Fruit fly (Drosophila melanogaster): ENCODE measurements around the gene Stt3B.

Stt3B gene

DNA sequence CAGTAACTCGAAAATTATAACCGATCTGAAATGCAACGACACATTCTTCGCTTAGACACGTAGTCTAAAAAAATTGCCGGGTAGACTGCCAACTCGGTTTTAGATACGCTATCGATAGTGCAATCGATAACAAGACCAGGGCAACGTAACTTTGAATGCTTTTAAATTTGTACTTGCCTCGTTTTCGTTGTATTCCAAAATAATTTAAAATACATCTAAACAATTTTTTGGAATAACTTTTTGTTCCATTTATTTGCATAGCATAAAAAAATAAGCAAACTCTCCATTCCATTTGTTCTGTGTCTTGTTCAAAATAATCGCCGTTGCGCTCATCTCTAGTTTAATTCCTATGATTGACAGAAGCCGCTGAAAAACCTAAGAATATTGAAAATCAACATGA is at the start of gene Stt3B, which contains the start of gene CG11839:
Stt3B (minus strand) TSS at position 69 of the 400 bp plus-strand sequence.
CG11839 (plus strand) TSS at position 359 of the 400 bp plus-strand sequence.
- TF ChIP-seq Hnf4 (GFP tag; optimal IDR thresholded peaks at IDR 0.05) (peak; percentile 89), h (GFP tag; optimal IDR thresholded peaks at IDR 0.05) (peak; percentile 85), ey (GFP tag; optimal IDR thresholded peaks at IDR 0.05) (peak; percentile 78), CG32264 (GFP tag; optimal IDR thresholded peaks at IDR 0.05) (peak; percentile 1), foxo (GFP tag; optimal IDR thresholded peaks at IDR 0.05) (peak in 1 of 2 experiments; percentile 84), psq (GFP tag; optimal IDR thresholded peaks at IDR 0.05) (peak; percentile 61), CG9705 (GFP tag; optimal IDR thresholded peaks at IDR 0.05) (peak; percentile 60), dmrt93B (GFP tag; optimal IDR thresholded peaks at IDR 0.05) (no peak), rgr (GFP tag; optimal IDR thresholded peaks at IDR 0.05) (no peak), Jra (GFP tag; optimal IDR thresholded peaks at IDR 0.05) (peak; percentile 91), dsf (GFP tag; optimal IDR thresholded peaks at IDR 0.05; ENCODE audit: borderline replicate concordance) (peak; percentile 84), Vsx2 (GFP tag; optimal IDR thresholded peaks at IDR 0.05; ENCODE audit: partially characterized antibody) (no peak), OdsH (GFP tag; optimal IDR thresholded peaks at IDR 0.05) (peak; percentile 75), N (GFP tag; optimal IDR thresholded peaks at IDR 0.05) (no peak), br (GFP tag; optimal IDR thresholded peaks at IDR 0.05) (no peak), Abd-B (GFP tag; optimal IDR thresholded peaks at IDR 0.05) (no peak), Myc (optimal IDR thresholded peaks at IDR 0.05) (no peak), sv (GFP tag; optimal IDR thresholded peaks at IDR 0.05) (peak; percentile 59), fru (GFP tag; optimal IDR thresholded peaks at IDR 0.05) (no peak), sage (GFP tag; optimal IDR thresholded peaks at IDR 0.05) (peak; percentile 2), Rel (GFP tag; optimal IDR thresholded peaks at IDR 0.05) (no peak), Rel (tag; optimal IDR thresholded peaks at IDR 0.05) (peak; percentile 61), HLH106 (tag; optimal IDR thresholded peaks at IDR 0.05) (peak; percentile 83), Hr83 (GFP tag; optimal IDR thresholded peaks at IDR 0.05; ENCODE audit: poor library complexity, severe bottlenecking) (peak; percentile 29), woc (GFP tag; optimal IDR thresholded peaks at IDR 0.05) (peak; percentile 87)

DNA sequence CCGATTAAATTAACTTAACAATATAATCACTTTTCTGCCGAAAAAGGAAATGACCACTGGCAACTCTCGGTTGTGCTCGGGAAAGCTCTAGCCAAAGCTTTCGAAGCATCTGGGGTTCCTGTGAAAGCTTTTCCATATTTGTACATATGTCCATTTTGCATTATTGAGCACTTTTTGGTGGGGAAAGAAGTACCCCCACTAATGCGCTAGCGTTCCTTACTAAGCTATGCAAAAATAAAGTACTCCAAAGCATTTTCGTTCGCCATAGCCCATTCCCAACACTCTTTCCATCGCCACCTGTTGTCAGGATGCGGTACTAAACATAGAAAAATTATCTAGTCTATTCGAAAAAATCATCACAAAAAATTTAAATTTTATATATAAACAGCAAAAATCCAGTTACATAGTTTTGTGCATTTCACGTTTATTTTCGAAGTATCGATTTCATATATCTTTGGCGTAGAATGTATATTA is 43.1 kb upstream of the Stt3B start, which contains the start of gene Nepl16:
Nepl16 (minus strand) TSS at position 51 of the 474 bp plus-strand sequence.
- no peak for TF ChIP-seq Hr78 (GFP tag; optimal IDR thresholded peaks at IDR 0.05)
- TF ChIP-seq ey (GFP tag; optimal IDR thresholded peaks at IDR 0.05), result no peak
- no peak for TF ChIP-seq Sp1 (GFP tag; optimal IDR thresholded peaks at IDR 0.05)
- TF ChIP-seq woc (GFP tag; optimal IDR thresholded peaks at IDR 0.05), result no peak
- TF ChIP-seq Mio (GFP tag; optimal IDR thresholded peaks at IDR 0.05), result no peak
- TF ChIP-seq sv (GFP tag; optimal IDR thresholded peaks at IDR 0.05), result no peak
- TF ChIP-seq psq (GFP tag; optimal IDR thresholded peaks at IDR 0.05), result no peak

DNA sequence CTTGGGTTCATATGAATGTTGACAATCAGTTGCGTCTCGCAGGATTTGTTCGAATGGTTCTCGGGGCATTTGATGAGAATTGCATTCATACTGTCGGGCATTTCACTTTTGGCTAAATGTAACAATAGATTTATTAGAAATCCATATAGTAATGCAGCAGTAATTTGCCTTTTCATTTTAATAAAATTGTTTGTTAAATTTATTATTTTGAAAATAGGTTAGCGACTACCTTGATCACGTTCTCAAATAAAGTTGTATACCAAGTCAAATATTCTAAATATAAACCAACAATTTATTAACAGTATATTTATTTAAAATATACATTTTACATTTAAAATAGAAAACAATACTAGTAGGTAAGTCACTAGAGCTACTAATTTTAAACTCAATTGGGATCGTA is 39.5 kb upstream of the Stt3B start, which contains the start of gene CG34027:
CG34027 (minus strand) TSS at position 101 of the 400 bp plus-strand sequence.
- TF ChIP-seq Hnf4 (GFP tag; optimal IDR thresholded peaks at IDR 0.05), result no peak
- no peak for TF ChIP-seq Dif (GFP tag; optimal IDR thresholded peaks at IDR 0.05; ENCODE audit: partially characterized antibody)
- TF ChIP-seq psq (GFP tag; optimal IDR thresholded peaks at IDR 0.05), result no peak
- TF ChIP-seq Dfd (GFP tag; optimal IDR thresholded peaks at IDR 0.05), result no peak
- TF ChIP-seq OdsH (GFP tag; optimal IDR thresholded peaks at IDR 0.05), result no peak
- no peak for TF ChIP-seq dmrt93B (GFP tag; optimal IDR thresholded peaks at IDR 0.05)
- TF ChIP-seq CG9705 (GFP tag; optimal IDR thresholded peaks at IDR 0.05), result no peak
- TF ChIP-seq Jra (GFP tag; optimal IDR thresholded peaks at IDR 0.05), result no peak
- no peak for TF ChIP-seq Hr78 (GFP tag; optimal IDR thresholded peaks at IDR 0.05)
- no peak for TF ChIP-seq fru (GFP tag; optimal IDR thresholded peaks at IDR 0.05)
- no peak for TF ChIP-seq N (GFP tag; optimal IDR thresholded peaks at IDR 0.05)
- no peak for TF ChIP-seq br (GFP tag; optimal IDR thresholded peaks at IDR 0.05)
- no peak for TF ChIP-seq Myc (optimal IDR thresholded peaks at IDR 0.05)
- TF ChIP-seq tai (GFP tag; optimal IDR thresholded peaks at IDR 0.05), result no peak
- no peak for TF ChIP-seq CG32264 (GFP tag; optimal IDR thresholded peaks at IDR 0.05)
- TF ChIP-seq pan (optimal IDR thresholded peaks at IDR 0.05), result no peak
- TF ChIP-seq h (GFP tag; optimal IDR thresholded peaks at IDR 0.05), result no peak
- TF ChIP-seq foxo (GFP tag; optimal IDR thresholded peaks at IDR 0.05), result no peak
- TF ChIP-seq sage (GFP tag; optimal IDR thresholded peaks at IDR 0.05), result no peak

DNA sequence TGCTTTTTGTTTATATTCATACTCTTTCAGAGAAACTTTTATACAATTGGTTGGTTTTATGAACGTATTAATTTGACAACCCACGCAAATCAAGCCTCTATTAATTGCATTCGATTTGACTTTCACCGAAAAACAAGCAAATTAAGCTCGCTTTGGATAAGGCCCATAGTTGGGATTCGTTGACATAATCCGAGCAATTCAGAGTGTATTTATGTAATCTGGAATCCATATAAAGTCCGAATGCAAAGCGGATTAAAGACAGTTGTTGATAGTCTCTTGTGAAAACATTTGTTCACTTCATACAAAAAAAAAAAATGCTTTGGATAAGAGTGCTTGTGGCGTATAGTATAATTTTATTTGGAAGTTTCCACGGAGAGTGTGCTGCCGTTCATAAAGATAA is 32.8 kb upstream of the Stt3B start, which contains the start of gene CG45095:
CG45095 (plus strand) TSS at position 301 of the 400 bp plus-strand sequence.
- TF ChIP-seq GATAd (GFP tag; optimal IDR thresholded peaks at IDR 0.05) (no peak), foxo (GFP tag; optimal IDR thresholded peaks at IDR 0.05) (no peak), Hr78 (GFP tag; optimal IDR thresholded peaks at IDR 0.05) (no peak), CG9705 (GFP tag; optimal IDR thresholded peaks at IDR 0.05) (no peak), sv (GFP tag; optimal IDR thresholded peaks at IDR 0.05) (no peak), HLH106 (tag; optimal IDR thresholded peaks at IDR 0.05) (no peak), br (GFP tag; optimal IDR thresholded peaks at IDR 0.05) (no peak), usp (GFP tag; optimal IDR thresholded peaks at IDR 0.05) (no peak), h (GFP tag; optimal IDR thresholded peaks at IDR 0.05) (no peak), tai (GFP tag; optimal IDR thresholded peaks at IDR 0.05) (no peak), pan (optimal IDR thresholded peaks at IDR 0.05) (no peak), ey (GFP tag; optimal IDR thresholded peaks at IDR 0.05) (no peak), Hnf4 (GFP tag; optimal IDR thresholded peaks at IDR 0.05) (no peak), N (GFP tag; optimal IDR thresholded peaks at IDR 0.05) (no peak), rgr (GFP tag; optimal IDR thresholded peaks at IDR 0.05) (no peak), Myc (optimal IDR thresholded peaks at IDR 0.05) (no peak), Dif (GFP tag; optimal IDR thresholded peaks at IDR 0.05; ENCODE audit: partially characterized antibody) (no peak), CG32264 (GFP tag; optimal IDR thresholded peaks at IDR 0.05) (no peak)

Measured in whole organism, wandering third instar larva.